Fruit fly (Drosophila melanogaster) whole organism, embryonic: ENCODE measurements around the gene Mzt1.
A peak's percentile ranks its signal among the peaks of the same experiment; 100 is the strongest.

Experiments used
- Awh ChIP-seq: fragments of 200-800 bp; sonication (Bioruptor generic); IDR thresholded peaks from 2 replicates; pipeline ENCODE4, ENCODE4 v1.3.6; 2022; ENCODE audit warnings: missing biosample characterization, missing genetic modification characterization
- Bdp1 ChIP-seq: fragments of 200-800 bp; sonication (Bioruptor generic); optimal IDR thresholded peaks from 3 replicates; lab custom pipeline; 2016; ENCODE audit warnings: missing biosample characterization, missing genetic modification characterization
- CG10654 ChIP-seq: fragments of 200-800 bp; sonication (Bioruptor generic); optimal IDR thresholded peaks from 2 replicates; lab custom pipeline; 2016; ENCODE audit warnings: missing biosample characterization, missing genetic modification characterization
- CG11456 ChIP-seq: fragments of 200-800 bp; sonication (Bioruptor generic); IDR thresholded peaks from 3 replicates; pipeline ENCODE4 v1.3.6; 2022; ENCODE audit warnings: missing biosample characterization, missing genetic modification characterization
- CG12659 ChIP-seq: fragments of 200-800 bp; sonication (Bioruptor generic); optimal IDR thresholded peaks from 3 replicates; lab custom pipeline; 2017; ENCODE audit warnings: mild to moderate bottlenecking, missing biosample characterization, missing genetic modification reagents, missing genetic modification characterization
- CG16863 ChIP-seq: fragments of 200-800 bp; sonication (Bioruptor generic); optimal IDR thresholded peaks from 3 replicates; lab custom pipeline; 2016; ENCODE audit warnings: missing biosample characterization, missing genetic modification characterization
- CG17802 ChIP-seq: fragments of 200-800 bp; sonication (Bioruptor generic); optimal IDR thresholded peaks from 2 replicates; lab custom pipeline; 2018; ENCODE audit warnings: missing biosample characterization, mild to moderate bottlenecking, missing genetic modification characterization, moderate library complexity
- CG2712 ChIP-seq: fragments of 200-800 bp; optimal IDR thresholded peaks from 3 replicates; lab custom pipeline; 2019; ENCODE audit warnings: missing biosample characterization, mild to moderate bottlenecking, missing genetic modification characterization, moderate library complexity
- CG31441 ChIP-seq: fragments of 200-800 bp; sonication (Bioruptor generic); IDR thresholded peaks from 2 replicates; pipeline ENCODE4 v1.3.6; 2022; ENCODE audit warnings: missing biosample characterization, missing genetic modification characterization
- CG3163 ChIP-seq: fragments of 200-800 bp; sonication (Bioruptor generic); optimal IDR thresholded peaks from 3 replicates; lab custom pipeline; 2016; ENCODE audit warnings: missing biosample characterization, missing genetic modification characterization
- CG5180 ChIP-seq: fragments of 200-800 bp; sonication (Bioruptor generic); optimal IDR thresholded peaks from 3 replicates; lab custom pipeline; 2017; ENCODE audit warnings: missing biosample characterization, missing genetic modification characterization, mild to moderate bottlenecking, moderate library complexity, missing genetic modification reagents
- CG5245 ChIP-seq: fragments of 200-800 bp; sonication (Bioruptor generic); optimal IDR thresholded peaks from 3 replicates; lab custom pipeline; 2016; ENCODE audit warnings: missing biosample characterization, missing genetic modification characterization
- CG6765 ChIP-seq: fragments of 200-800 bp; sonication (Bioruptor generic); optimal IDR thresholded peaks from 3 replicates; lab custom pipeline; 2017; ENCODE audit warnings: missing biosample characterization, mild to moderate bottlenecking, missing genetic modification characterization
- CG7963 ChIP-seq: fragments of 200-800 bp; sonication (Bioruptor generic); IDR thresholded peaks from 3 replicates; pipeline ENCODE4 v1.3.6; 2022; ENCODE audit warnings: missing biosample characterization, missing genetic modification characterization; ENCODE audit not compliant: partially characterized antibody
- CG8089 ChIP-seq: fragments of 200-800 bp; sonication (Bioruptor generic); optimal IDR thresholded peaks from 3 replicates; lab custom pipeline; 2016; ENCODE audit warnings: missing biosample characterization, missing genetic modification characterization
- CTCF ChIP-seq: fragments of 200-800 bp; sonication (Bioruptor generic); optimal IDR thresholded peaks from 2 replicates; lab custom pipeline; 2017; ENCODE audit warnings: missing biosample characterization, mild to moderate bottlenecking, missing genetic modification characterization, moderate library complexity
- D19A ChIP-seq: fragments of 200-800 bp; optimal IDR thresholded peaks from 3 replicates; lab custom pipeline; 2019; ENCODE audit warnings: missing biosample characterization, mild to moderate bottlenecking, missing genetic modification characterization, moderate library complexity
- Dek ChIP-seq: fragments of 200-800 bp; sonication (Bioruptor generic); optimal IDR thresholded peaks from 3 replicates; lab custom pipeline; 2019; ENCODE audit warnings: missing biosample characterization, mild to moderate bottlenecking, missing genetic modification characterization, moderate library complexity
- Dp ChIP-seq: fragments of 200-800 bp; sonication (Bioruptor generic); optimal IDR thresholded peaks from 2 replicates; lab custom pipeline; 2018; ENCODE audit warnings: missing biosample characterization, mild to moderate bottlenecking, missing genetic modification characterization, moderate library complexity
- E2f1 ChIP-seq: fragments of 200-800 bp; sonication (Bioruptor generic); IDR thresholded peaks from 2 replicates; pipeline ENCODE4 v1.3.6; 2022; ENCODE audit warnings: missing biosample characterization, missing genetic modification characterization
- H2.0 ChIP-seq: fragments of 200-800 bp; sonication (Bioruptor generic); IDR thresholded peaks from 2 replicates; pipeline ENCODE4 v1.3.6; 2022; ENCODE audit warnings: missing biosample characterization, missing genetic modification characterization
- HmgD ChIP-seq: fragments of 200-800 bp; sonication (Bioruptor generic); optimal IDR thresholded peaks from 3 replicates; lab custom pipeline; 2016; ENCODE audit warnings: missing biosample characterization, missing genetic modification characterization
- HmgZ ChIP-seq: fragments of 200-800 bp; sonication (Bioruptor generic); optimal IDR thresholded peaks from 2 replicates; lab custom pipeline; 2018; ENCODE audit warnings: missing biosample characterization, mild to moderate bottlenecking, missing genetic modification characterization
- Hmr ChIP-seq: fragments of 200-800 bp; sonication (Bioruptor generic); optimal IDR thresholded peaks from 3 replicates; lab custom pipeline; 2017; ENCODE audit warnings: mild to moderate bottlenecking, missing biosample characterization, missing genetic modification reagents, missing genetic modification characterization
- Hr51 ChIP-seq, 2 experiments: fragments of 200-800 bp; sonication (Bioruptor generic); optimal IDR thresholded peaks; 2 replicates in 1 of 2; 3 replicates in 1 of 2; lab custom pipeline; 2016 to 2018; ENCODE audit warnings: missing biosample characterization in 2 of 2, missing genetic modification characterization in 2 of 2, mild to moderate bottlenecking in 1 of 2, moderate library complexity in 1 of 2
- Lhr ChIP-seq: fragments of 200-800 bp; sonication (Bioruptor generic); optimal IDR thresholded peaks from 3 replicates; lab custom pipeline; 2017; ENCODE audit warnings: mild to moderate bottlenecking, missing biosample characterization, missing genetic modification reagents, missing genetic modification characterization
- Myb ChIP-seq: fragments of 200-800 bp; sonication (Bioruptor generic); optimal IDR thresholded peaks from 2 replicates; lab custom pipeline; 2016; ENCODE audit warnings: missing biosample characterization, missing genetic modification characterization
- Nf-YA ChIP-seq: fragments of 200-800 bp; sonication (Bioruptor generic); IDR thresholded peaks from 2 replicates; pipeline ENCODE4 v1.3.6; 2022; ENCODE audit warnings: missing biosample characterization, missing genetic modification characterization
- Spps ChIP-seq: fragments of 200-800 bp; sonication (Bioruptor generic); optimal IDR thresholded peaks from 2 replicates; lab custom pipeline; 2018; ENCODE audit warnings: missing biosample characterization, mild to moderate bottlenecking, missing genetic modification characterization
- TFAM ChIP-seq: fragments of 200-800 bp; sonication (Bioruptor generic); optimal IDR thresholded peaks from 2 replicates; lab custom pipeline; 2017; ENCODE audit warnings: missing biosample characterization, missing genetic modification characterization, inconsistent platforms
- Xbp1 ChIP-seq: fragments of 200-800 bp; sonication (Bioruptor generic); optimal IDR thresholded peaks from 3 replicates; lab custom pipeline; 2016; ENCODE audit warnings: missing biosample characterization, mild to moderate bottlenecking, missing genetic modification characterization
- ab ChIP-seq: fragments of 200-800 bp; sonication (Bioruptor generic); optimal IDR thresholded peaks from 2 replicates; lab custom pipeline; 2016; ENCODE audit warnings: missing biosample characterization, missing genetic modification characterization
- abd-A ChIP-seq: fragments of 200-800 bp; sonication (Bioruptor generic); optimal IDR thresholded peaks from 3 replicates; lab custom pipeline; 2019; ENCODE audit warnings: missing biosample characterization, mild to moderate bottlenecking, missing genetic modification characterization, moderate library complexity
- ap ChIP-seq: fragments of 200-800 bp; sonication (Bioruptor generic); IDR thresholded peaks from 2 replicates; pipeline ENCODE4 v1.3.6; 2022; ENCODE audit warnings: missing biosample characterization, missing genetic modification characterization
- chinmo ChIP-seq: fragments of 200-800 bp; sonication (Bioruptor generic); IDR thresholded peaks from 4 replicates; pipeline ENCODE4 v1.3.6; 2022; ENCODE audit warnings: missing biosample characterization, missing genetic modification characterization; ENCODE audit not compliant: partially characterized antibody
- chn ChIP-seq: fragments of 200-800 bp; sonication (Bioruptor generic); optimal IDR thresholded peaks from 2 replicates; lab custom pipeline; 2016; ENCODE audit warnings: missing biosample characterization, missing genetic modification characterization
- crc ChIP-seq: fragments of 200-800 bp; sonication (Bioruptor generic); optimal IDR thresholded peaks from 2 replicates; lab custom pipeline; 2016; ENCODE audit warnings: missing biosample characterization, missing genetic modification characterization
- crp ChIP-seq, 2 experiments: fragments of 200-800 bp; sonication (Bioruptor generic); optimal IDR thresholded peaks; 2 replicates in 1 of 2; 3 replicates in 1 of 2; lab custom pipeline; 2017; ENCODE audit warnings: missing biosample characterization in 2 of 2, missing genetic modification characterization in 2 of 2, mild to moderate bottlenecking in 1 of 2, moderate library complexity in 1 of 2
- disco-r ChIP-seq: fragments of 200-800 bp; sonication (Bioruptor generic); optimal IDR thresholded peaks from 2 replicates; lab custom pipeline; 2016; ENCODE audit warnings: missing biosample characterization, missing genetic modification characterization
- exex ChIP-seq: fragments of 200-800 bp; sonication (Bioruptor generic); optimal IDR thresholded peaks from 4 replicates; lab custom pipeline; 2018; ENCODE audit warnings: missing biosample characterization, mild to moderate bottlenecking, missing genetic modification characterization, moderate library complexity
- gro ChIP-seq: fragments of 200-800 bp; sonication (Bioruptor generic); optimal IDR thresholded peaks from 2 replicates; lab custom pipeline; 2016; ENCODE audit warnings: missing biosample characterization, missing genetic modification characterization
- lmd ChIP-seq: fragments of 200-800 bp; sonication (Bioruptor generic); IDR thresholded peaks from 2 replicates; pipeline ENCODE4 v1.3.6; 2022; ENCODE audit warnings: missing biosample characterization, missing genetic modification characterization
- pita ChIP-seq: fragments of 200-800 bp; sonication (Bioruptor generic); optimal IDR thresholded peaks from 2 replicates; lab custom pipeline; 2017; ENCODE audit warnings: missing biosample characterization, mild to moderate bottlenecking, missing genetic modification characterization
- psq ChIP-seq: fragments of 200-800 bp; sonication (Bioruptor generic); optimal IDR thresholded peaks from 2 replicates; lab custom pipeline; 2017; ENCODE audit warnings: missing biosample characterization, missing genetic modification characterization
- scrt ChIP-seq: fragments of 200-800 bp; sonication (Bioruptor generic); optimal IDR thresholded peaks from 2 replicates; lab custom pipeline; 2018; ENCODE audit warnings: missing biosample characterization, mild to moderate bottlenecking, missing genetic modification characterization, moderate library complexity
- sim ChIP-seq: fragments of 200-800 bp; sonication (Bioruptor generic); IDR thresholded peaks from 2 replicates; pipeline ENCODE4 v1.3.6; 2022; ENCODE audit warnings: missing biosample characterization, missing genetic modification characterization
- stwl ChIP-seq: fragments of 200-800 bp; sonication (Bioruptor generic); optimal IDR thresholded peaks from 3 replicates; lab custom pipeline; 2018; ENCODE audit warnings: missing biosample characterization, mild to moderate bottlenecking, missing genetic modification characterization, moderate library complexity
- sug ChIP-seq: fragments of 200-800 bp; optimal IDR thresholded peaks from 2 replicates; lab custom pipeline; 2019; ENCODE audit warnings: missing biosample characterization, mild to moderate bottlenecking, missing genetic modification characterization, moderate library complexity
- trem ChIP-seq: fragments of 200-800 bp; optimal IDR thresholded peaks from 3 replicates; lab custom pipeline; 2019; ENCODE audit warnings: missing biosample characterization, mild to moderate bottlenecking, missing genetic modification characterization, moderate library complexity
- wor ChIP-seq: fragments of 200-800 bp; sonication (Bioruptor generic); IDR thresholded peaks from 2 replicates; pipeline ENCODE4 v1.3.6; 2022; ENCODE audit warnings: missing biosample characterization, missing genetic modification characterization
- z ChIP-seq: fragments of 200-800 bp; sonication (Bioruptor generic); IDR thresholded peaks from 3 replicates; pipeline ENCODE4 v1.3.6; 2022; ENCODE audit warnings: missing biosample characterization, missing genetic modification characterization
- zen ChIP-seq: fragments of 200-800 bp; sonication (Bioruptor generic); optimal IDR thresholded peaks from 3 replicates; lab custom pipeline; 2018; ENCODE audit warnings: missing biosample characterization, mild to moderate bottlenecking, missing genetic modification characterization, moderate library complexity

Mzt1 gene

dm6 chr3L:2409289-2409688, 20.2 kb downstream of the Mzt1 start (continued):
- TF ChIP-seq wor (GFP tag; lab: Robert Waterston, UW) (no peak), Spps (tag; lab: Kevin White, UChicago) (no peak), Hmr (no peak), CG6765 (GFP tag; lab: Kevin White, UChicago) (no peak), CG2712 (tag; lab: Kevin White, UChicago) (no peak), crc (GFP tag; lab: Kevin White, UChicago) (no peak), CG17802 (tag; lab: Kevin White, UChicago) (no peak), CG16863 (GFP tag; lab: Kevin White, UChicago) (no peak), disco-r (GFP tag; lab: Kevin White, UChicago) (no peak), chinmo (0 out of 4 replicates have a peak, but pooled peaks have one; percentile 64), Xbp1 (peak; percentile 20), HmgD (GFP tag; lab: Kevin White, UChicago) (no peak), chn (GFP tag; lab: Kevin White, UChicago) (no peak), Bdp1 (GFP tag; lab: Kevin White, UChicago) (no peak), CG7963 (GFP tag; lab: Robert Waterston, UW) (no peak), Lhr (GFP tag; lab: Kevin White, UChicago) (no peak), ab (no peak), ap (no peak), CG5245 (GFP tag; lab: Kevin White, UChicago) (no peak), CG11456 (no peak), Myb (GFP tag; lab: Kevin White, UChicago) (peak; percentile 94), sug (tag; lab: Kevin White, UChicago) (peak; percentile 35), abd-A (tag; lab: Kevin White, UChicago) (peak; percentile 27), CG3163 (GFP tag; lab: Kevin White, UChicago) (no peak), CG12659 (peak; percentile 0), sim (no peak), exex (tag; lab: Kevin White, UChicago) (no peak), CG5180 (no peak), z (GFP tag; lab: Robert Waterston, UW) (no peak), trem (tag; lab: Kevin White, UChicago) (peak; percentile 20), H2.0 (GFP tag; lab: Robert Waterston, UW) (no peak), crp (GFP tag; optimal IDR thresholded peaks at IDR 0.05; lab: Kevin White, UChicago) (no peak), gro (GFP tag; lab: Kevin White, UChicago) (peak; percentile 25), CG31441 (no peak), psq (GFP tag; lab: Kevin White, UChicago) (no peak), Dp (GFP tag; lab: Kevin White, UChicago) (no peak), zen (tag; lab: Kevin White, UChicago) (peak; percentile 70), scrt (GFP tag; lab: Kevin White, UChicago) (no peak), lmd (GFP tag; lab: Robert Waterston, UW) (no peak), Hr51 (GFP tag; optimal IDR thresholded peaks at IDR 0.05; lab: Kevin White, UChicago) (no peak), pita (GFP tag; lab: Kevin White, UChicago) (peak; percentile 62), Awh (GFP tag; lab: Robert Waterston, UW) (no peak), E2f1 (GFP tag; lab: Robert Waterston, UW) (no peak), stwl (peak; percentile 84), Dek (tag; lab: Kevin White, UChicago) (peak; percentile 22), CG8089 (GFP tag; lab: Kevin White, UChicago) (no peak), D19A (peak; percentile 4), HmgZ (tag; lab: Kevin White, UChicago) (peak; percentile 38), Nf-YA (GFP tag; lab: Robert Waterston, UW) (no peak), CTCF (GFP tag; lab: Kevin White, UChicago) (peak; percentile 97), TFAM (GFP tag; lab: Kevin White, UChicago) (no peak), CG10654 (GFP tag; lab: Kevin White, UChicago) (no peak)
